Worm (Caenorhabditis elegans): ENCODE results near the gene Y53F4B.51.

DNA sequence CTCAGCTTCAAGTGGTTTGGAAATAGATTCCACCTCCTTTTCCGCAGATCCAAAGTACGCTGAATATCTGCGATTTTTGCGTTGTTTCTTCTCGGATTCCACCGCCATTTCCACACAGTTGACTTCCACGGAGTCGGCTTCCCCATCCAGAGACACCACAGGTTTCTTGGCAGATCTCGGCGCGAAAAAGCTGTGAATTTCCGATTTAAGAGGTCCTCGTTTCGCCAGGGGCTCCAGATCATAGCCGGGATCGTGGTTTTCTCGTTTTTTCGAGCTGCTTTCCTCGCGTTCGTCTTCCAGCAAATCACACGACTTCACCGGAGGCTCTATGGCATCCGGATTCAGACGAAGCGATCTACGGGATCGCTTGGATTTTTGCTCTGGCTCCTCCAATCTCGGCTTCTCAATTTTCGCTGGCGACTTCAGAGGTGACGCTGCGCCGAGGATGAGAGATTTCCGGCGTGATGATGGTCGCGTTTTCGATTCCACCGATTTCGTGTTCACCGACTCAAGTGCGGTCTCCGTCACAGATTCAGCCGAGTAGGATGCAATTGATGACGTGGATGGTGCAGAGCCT, 5.7 kb downstream of the Y53F4B.51 start:
- TF ChIP-seq tra-4 (tag; optimal IDR thresholded peaks at IDR 0.05) (no peak), ama-1 (optimal IDR thresholded peaks at IDR 0.05) (no peak), aly-1 (tag; optimal IDR thresholded peaks at IDR 0.05) (no peak), tbx-37 (GFP tag; conservative IDR thresholded peaks at IDR 0.05) (no peak), hmbx-1 (tag; optimal IDR thresholded peaks at IDR 0.05) (no peak), flt-1 (GFP tag; IDR thresholded peaks at IDR 0.05) (no peak), hnd-1 (tag; optimal IDR thresholded peaks at IDR 0.05) (no peak), tbx-11 (GFP tag; IDR thresholded peaks at IDR 0.05) (no peak), ets-7 (tag; optimal IDR thresholded peaks at IDR 0.05) (no peak), B0310.2 (tag; optimal IDR thresholded peaks at IDR 0.05) (no peak), ceh-36 (tag; optimal IDR thresholded peaks at IDR 0.05) (no peak), sea-1 (GFP tag; conservative IDR thresholded peaks at IDR 0.05) (no peak), scrt-1 (GFP tag; IDR thresholded peaks at IDR 0.05) (no peak)
